Fruit fly (Drosophila melanogaster): Measurements from ENCODE around the gene Decay.

dm6 chr3R:16504541-16504940 lies 3.7 kb upstream of the Decay start:
- TF ChIP-seq Sox102F (GFP tag; optimal IDR thresholded peaks at IDR 0.05), result no peak
- no peak for TF ChIP-seq CG8319 (GFP tag; optimal IDR thresholded peaks at IDR 0.05)
- TF ChIP-seq Gug (GFP tag; IDR thresholded peaks at IDR 0.05), result no peak

All from whole organism, prepupa.